Fruit fly (Drosophila melanogaster) whole organism: ENCODE measurements around the gene Setx.

Experiments
- CG8478 ChIP-seq: fragments of >200 bp; optimal IDR thresholded peaks from 2 replicates; lab custom pipeline; 2018; ENCODE audit warnings: inconsistent platforms
- Dll ChIP-seq: fragments of >200 bp; optimal IDR thresholded peaks from 2 replicates; lab custom pipeline; 2017
- EcR ChIP-seq, 2 experiments: fragments of >200 bp; optimal IDR thresholded peaks; 2 replicates each; lab custom pipeline; 2017; ENCODE audit warnings: missing biosample characterization in 2 of 2, missing genetic modification characterization in 2 of 2, missing genetic modification reagents in 2 of 2
- pan ChIP-seq: fragments of >200 bp; optimal IDR thresholded peaks from 2 replicates; lab custom pipeline; 2017
- psq ChIP-seq: fragments of >200 bp; optimal IDR thresholded peaks from 2 replicates; lab custom pipeline; 2017
- usp ChIP-seq: fragments of >200 bp; optimal IDR thresholded peaks from 2 replicates; lab custom pipeline; 2017; ENCODE audit warnings: missing biosample characterization, missing genetic modification characterization, mixed read lengths

DNA sequence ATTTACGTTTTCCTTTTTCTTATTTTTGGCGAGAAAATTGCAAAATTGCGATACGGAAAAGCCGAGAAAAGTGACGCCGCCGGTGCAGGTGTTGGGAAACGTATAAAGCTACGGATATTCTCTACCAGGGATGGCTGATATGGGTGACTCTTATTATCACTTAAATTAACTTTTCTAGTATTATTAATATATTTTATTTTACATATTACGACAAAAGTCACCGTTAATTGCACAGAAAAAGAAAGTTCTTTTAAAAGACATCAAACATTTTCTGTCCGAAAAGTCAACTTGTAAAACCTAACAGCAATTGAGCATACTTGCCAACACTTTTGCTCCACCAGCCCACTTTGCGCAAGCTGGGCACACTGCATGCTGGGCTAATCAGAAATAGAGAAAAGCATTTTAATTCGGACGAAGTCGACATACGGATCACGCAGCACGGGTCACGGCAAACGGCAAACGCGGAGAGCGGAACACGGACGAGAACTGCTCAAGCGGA lies 9.5 kb downstream of the Setx start, which contains the start of the genes Cds and Uba2:
- TF ChIP-seq usp, result no peak
- no peak for TF ChIP-seq pan (lab: Kevin White, UChicago)
- TF ChIP-seq EcR (GFP tag; optimal IDR thresholded peaks at IDR 0.05; lab: Kevin White, UChicago), result no peak
- no peak for TF ChIP-seq psq
- TF ChIP-seq CG8478, result no peak
- no peak for TF ChIP-seq Dll (lab: Kevin White, UChicago)
